Fruit fly (Drosophila melanogaster) whole organism, prepupa: ENCODE data around the gene Gcn5.

Source experiments
- Blimp-1 ChIP-seq: fragments of 200-800 bp; sonication (Bioruptor generic); optimal IDR thresholded peaks from 3 replicates; lab custom pipeline; 2017; ENCODE audit warnings: missing biosample characterization, missing genetic modification characterization, mild to moderate bottlenecking, moderate library complexity, missing genetic modification reagents
- CG10631 ChIP-seq: fragments of 200-800 bp; sonication (Bioruptor generic); optimal IDR thresholded peaks from 2 replicates; lab custom pipeline; 2016; ENCODE audit warnings: missing biosample characterization, missing genetic modification characterization
- CG10669 ChIP-seq: fragments of 200-800 bp; sonication (Bioruptor generic); optimal IDR thresholded peaks from 3 replicates; lab custom pipeline; 2018; ENCODE audit warnings: missing biosample characterization, mild to moderate bottlenecking, missing genetic modification characterization, moderate library complexity
- CG11762 ChIP-seq: fragments of 200-800 bp; sonication (Bioruptor generic); optimal IDR thresholded peaks from 3 replicates; lab custom pipeline; 2016; ENCODE audit warnings: missing biosample characterization, missing genetic modification characterization; ENCODE audit not compliant: insufficient read depth
- CG11902 ChIP-seq: fragments of 200-800 bp; sonication (Bioruptor generic); optimal IDR thresholded peaks from 3 replicates; lab custom pipeline; 2016; ENCODE audit warnings: missing biosample characterization, missing genetic modification characterization
- CG15336 ChIP-seq: fragments of 200-800 bp; sonication (Bioruptor generic); IDR thresholded peaks from 2 replicates; pipeline ENCODE4 v1.3.6; 2022; ENCODE audit warnings: missing biosample characterization, missing genetic modification characterization
- CG1621 ChIP-seq: fragments of 200-800 bp; sonication (Bioruptor generic); optimal IDR thresholded peaks from 3 replicates; lab custom pipeline; 2018; ENCODE audit warnings: missing biosample characterization, mild to moderate bottlenecking, missing genetic modification characterization
- CG16779 ChIP-seq: fragments of 200-800 bp; sonication (Bioruptor generic); optimal IDR thresholded peaks from 3 replicates; lab custom pipeline; 2017; ENCODE audit warnings: missing biosample characterization, mild to moderate bottlenecking, missing genetic modification characterization
- CG3032 ChIP-seq: fragments of 200-800 bp; optimal IDR thresholded peaks from 2 replicates; lab custom pipeline; 2019; ENCODE audit warnings: missing biosample characterization, mild to moderate bottlenecking, missing genetic modification characterization, moderate library complexity
- CG31627 ChIP-seq: fragments of 200-800 bp; sonication (Bioruptor generic); optimal IDR thresholded peaks from 3 replicates; lab custom pipeline; 2016; ENCODE audit warnings: missing biosample characterization, missing genetic modification characterization
- CG34406 ChIP-seq: fragments of 200-800 bp; sonication (Bioruptor generic); optimal IDR thresholded peaks from 3 replicates; lab custom pipeline; 2016; ENCODE audit warnings: missing biosample characterization, missing genetic modification characterization
- CG3919 ChIP-seq: fragments of 200-800 bp; sonication (Bioruptor generic); optimal IDR thresholded peaks from 3 replicates; lab custom pipeline; 2016; ENCODE audit warnings: missing biosample characterization, missing genetic modification characterization
- CG4318 ChIP-seq: fragments of 200-800 bp; sonication (Bioruptor generic); optimal IDR thresholded peaks from 3 replicates; lab custom pipeline; 2017; ENCODE audit warnings: missing biosample characterization, mild to moderate bottlenecking, missing genetic modification characterization
- CG6163 ChIP-seq: fragments of 200-800 bp; sonication (Bioruptor generic); IDR thresholded peaks from 3 replicates; pipeline ENCODE4 v1.3.6; 2022; ENCODE audit warnings: missing biosample characterization, missing genetic modification characterization
- CG6276 ChIP-seq: fragments of 200-800 bp; sonication (Bioruptor generic); optimal IDR thresholded peaks from 2 replicates; lab custom pipeline; 2017; ENCODE audit warnings: missing biosample characterization, mild to moderate bottlenecking, missing genetic modification characterization
- CG6792 ChIP-seq: fragments of 200-800 bp; sonication (Bioruptor generic); optimal IDR thresholded peaks from 3 replicates; lab custom pipeline; 2016; ENCODE audit warnings: missing biosample characterization, missing genetic modification characterization
- CG6808 ChIP-seq: fragments of 200-800 bp; sonication (Bioruptor generic); optimal IDR thresholded peaks from 3 replicates; lab custom pipeline; 2017; ENCODE audit warnings: missing biosample characterization, missing genetic modification characterization, mild to moderate bottlenecking, moderate library complexity, missing genetic modification reagents
- CG7368 ChIP-seq: fragments of 200-800 bp; sonication (Bioruptor generic); optimal IDR thresholded peaks from 3 replicates; lab custom pipeline; 2016; ENCODE audit warnings: missing biosample characterization, missing genetic modification characterization
- CG8119 ChIP-seq: fragments of 200-800 bp; sonication (Bioruptor generic); IDR thresholded peaks from 3 replicates; pipeline ENCODE4 v1.3.6; 2022; ENCODE audit warnings: missing biosample characterization, missing genetic modification characterization
- CG8319 ChIP-seq: fragments of 200-800 bp; sonication (Bioruptor generic); optimal IDR thresholded peaks from 3 replicates; lab custom pipeline; 2016; ENCODE audit warnings: missing biosample characterization, missing genetic modification characterization
- CG8632 ChIP-seq: fragments of 200-800 bp; sonication (Bioruptor generic); optimal IDR thresholded peaks from 3 replicates; lab custom pipeline; 2016; ENCODE audit warnings: missing biosample characterization, missing genetic modification characterization
- Eip75B ChIP-seq: fragments of 200-800 bp; sonication (Bioruptor generic); optimal IDR thresholded peaks from 3 replicates; lab custom pipeline; 2016; ENCODE audit warnings: missing biosample characterization, missing genetic modification characterization
- Eip78C ChIP-seq: fragments of 200-800 bp; sonication (Bioruptor generic); peaks from one replicate; lab custom pipeline; 2016; ENCODE audit warnings: missing biosample characterization, missing genetic modification characterization
- Eip93F ChIP-seq: fragments of 200-800 bp; sonication (Bioruptor generic); optimal IDR thresholded peaks from 2 replicates; lab custom pipeline; 2016; ENCODE audit warnings: missing biosample characterization, mild to moderate bottlenecking, missing genetic modification characterization
- Ets21C ChIP-seq: fragments of 200-800 bp; sonication (Bioruptor generic); optimal IDR thresholded peaks from 3 replicates; lab custom pipeline; 2016; ENCODE audit warnings: missing biosample characterization, missing genetic modification characterization
- Gug ChIP-seq: fragments of 200-800 bp; sonication (Bioruptor generic); IDR thresholded peaks from 2 replicates; pipeline ENCODE4 v1.3.6; 2022; ENCODE audit warnings: missing biosample characterization, missing genetic modification characterization
- Hr38 ChIP-seq: sonication (Bioruptor generic); optimal IDR thresholded peaks from 2 replicates; lab custom pipeline; 2016; ENCODE audit warnings: missing biosample characterization, missing genetic modification characterization
- Hr39 ChIP-seq: fragments of 200-800 bp; sonication (Bioruptor generic); optimal IDR thresholded peaks from 2 replicates; lab custom pipeline; 2016; ENCODE audit warnings: missing biosample characterization, missing genetic modification characterization
- Hr4 ChIP-seq: fragments of 200-800 bp; sonication (Bioruptor generic); optimal IDR thresholded peaks from 3 replicates; lab custom pipeline; 2016; ENCODE audit warnings: missing biosample characterization, missing genetic modification characterization
- Met ChIP-seq: fragments of 200-800 bp; sonication (Bioruptor generic); optimal IDR thresholded peaks from 3 replicates; lab custom pipeline; 2016; ENCODE audit warnings: missing biosample characterization, missing genetic modification characterization
- OdsH ChIP-seq: fragments of 200-800 bp; sonication (Bioruptor generic); optimal IDR thresholded peaks from 3 replicates; lab custom pipeline; 2016; ENCODE audit warnings: missing biosample characterization, missing genetic modification characterization
- Smox ChIP-seq: fragments of 200-800 bp; sonication (Bioruptor generic); optimal IDR thresholded peaks from 3 replicates; lab custom pipeline; 2016; ENCODE audit warnings: missing biosample characterization, missing genetic modification characterization
- Sox102F ChIP-seq: fragments of 200-800 bp; sonication (Bioruptor generic); optimal IDR thresholded peaks from 2 replicates; lab custom pipeline; 2016; ENCODE audit warnings: missing biosample characterization, mild to moderate bottlenecking, missing genetic modification characterization
- Sox14 ChIP-seq: fragments of 200-800 bp; sonication (Bioruptor generic); optimal IDR thresholded peaks from 3 replicates; lab custom pipeline; 2016; ENCODE audit warnings: missing biosample characterization, missing genetic modification characterization
- Sox15 ChIP-seq: fragments of 200-800 bp; sonication (Bioruptor generic); optimal IDR thresholded peaks from 3 replicates; lab custom pipeline; 2016; ENCODE audit warnings: missing biosample characterization, missing genetic modification characterization
- acj6 ChIP-seq: fragments of 200-800 bp; sonication (Bioruptor generic); optimal IDR thresholded peaks from 3 replicates; lab custom pipeline; 2016; ENCODE audit warnings: missing biosample characterization, missing genetic modification characterization
- cyc ChIP-seq: fragments of 200-800 bp; sonication (Bioruptor generic); optimal IDR thresholded peaks from 3 replicates; lab custom pipeline; 2016; ENCODE audit warnings: missing biosample characterization, missing genetic modification characterization
- dac ChIP-seq: fragments of 200-800 bp; sonication (Bioruptor generic); optimal IDR thresholded peaks from 2 replicates; lab custom pipeline; 2017; ENCODE audit warnings: missing biosample characterization, mild to moderate bottlenecking, missing genetic modification characterization
- eg ChIP-seq: fragments of 200-800 bp; sonication (Bioruptor generic); IDR thresholded peaks from 3 replicates; pipeline ENCODE4 v1.3.6; 2022; ENCODE audit warnings: missing biosample characterization, missing genetic modification characterization
- fd85E ChIP-seq: fragments of 200-800 bp; sonication (Bioruptor generic); optimal IDR thresholded peaks from 3 replicates; lab custom pipeline; 2016; ENCODE audit warnings: missing biosample characterization, missing genetic modification characterization
- fkh ChIP-seq: fragments of 200-800 bp; sonication (Bioruptor generic); optimal IDR thresholded peaks from 3 replicates; lab custom pipeline; 2017; ENCODE audit warnings: missing biosample characterization, mild to moderate bottlenecking, missing genetic modification characterization, moderate library complexity
- net ChIP-seq: fragments of 200-800 bp; sonication (Bioruptor generic); optimal IDR thresholded peaks from 3 replicates; lab custom pipeline; 2016; ENCODE audit warnings: missing biosample characterization, missing genetic modification characterization
- pdm3 ChIP-seq: fragments of 200-800 bp; sonication (Bioruptor generic); optimal IDR thresholded peaks from 3 replicates; lab custom pipeline; 2016; ENCODE audit warnings: missing biosample characterization, missing genetic modification characterization
- salr ChIP-seq, 2 experiments: fragments of 200-800 bp; sonication (Bioruptor generic); optimal IDR thresholded peaks; 3 replicates each; lab custom pipeline; 2016 to 2018; ENCODE audit warnings: missing biosample characterization in 2 of 2, missing genetic modification characterization in 2 of 2, mild to moderate bottlenecking in 1 of 2
- spab ChIP-seq: fragments of 200-800 bp; sonication (Bioruptor generic); optimal IDR thresholded peaks from 2 replicates; lab custom pipeline; 2017; ENCODE audit warnings: missing biosample characterization, mild to moderate bottlenecking, missing genetic modification characterization, missing genetic modification reagents
- ss ChIP-seq, 2 experiments: fragments of 200-800 bp; sonication (Bioruptor generic); optimal IDR thresholded peaks; 2 replicates in 1 of 2; 3 replicates in 1 of 2; lab custom pipeline; 2017 to 2018; ENCODE audit warnings: mild to moderate bottlenecking in 2 of 2, missing biosample characterization in 2 of 2, missing genetic modification characterization in 2 of 2, moderate library complexity in 1 of 2
- svp ChIP-seq: fragments of 200-800 bp; sonication (Bioruptor generic); peaks from one replicate; lab custom pipeline; 2016; ENCODE audit warnings: missing biosample characterization, missing genetic modification characterization
- topi ChIP-seq: fragments of 200-800 bp; sonication (Bioruptor generic); optimal IDR thresholded peaks from 3 replicates; lab custom pipeline; 2016; ENCODE audit warnings: missing biosample characterization, missing genetic modification characterization
- vri ChIP-seq: fragments of 200-800 bp; sonication (Bioruptor generic); optimal IDR thresholded peaks from 3 replicates; lab custom pipeline; 2016; ENCODE audit warnings: missing biosample characterization, mild to moderate bottlenecking, missing genetic modification characterization

Gcn5 gene

dm6 chr3L:12557736-12558135 lies 33.9 kb upstream of the Gcn5 start (continued):
- TF ChIP-seq CG7368 (GFP tag; lab: Kevin White, UChicago) (peak; percentile 51), dac (GFP tag; lab: Kevin White, UChicago) (no peak), Sox14 (GFP tag; lab: Kevin White, UChicago) (peak; percentile 74), CG11902 (peak; percentile 54), Hr39 (GFP tag; lab: Kevin White, UChicago) (peak; percentile 83), CG3032 (tag; lab: Kevin White, UChicago) (peak; percentile 65), Sox15 (GFP tag; lab: Kevin White, UChicago) (peak; percentile 57), svp (GFP tag; lab: Kevin White, UChicago) (peak; percentile 97)

- TF ChIP-seq net (GFP tag; lab: Kevin White, UChicago) (peak; percentile 55), topi (GFP tag; lab: Kevin White, UChicago) (peak; percentile 81), ss (GFP tag; optimal IDR thresholded peaks at IDR 0.05; lab: Kevin White, UChicago) (peak; percentile 65 to 73), Hr4 (GFP tag; lab: Kevin White, UChicago) (peak; percentile 63), CG6276 (GFP tag; lab: Kevin White, UChicago) (peak; percentile 47), CG3919 (GFP tag; lab: Kevin White, UChicago) (peak; percentile 79), Eip75B (GFP tag; lab: Kevin White, UChicago) (peak; percentile 77), Hr38 (GFP tag; lab: Kevin White, UChicago) (no peak), CG1621 (tag; lab: Kevin White, UChicago) (peak; percentile 70), Met (GFP tag; lab: Kevin White, UChicago) (peak; percentile 85), CG10669 (GFP tag; lab: Kevin White, UChicago) (peak; percentile 82), CG6808 (GFP tag; lab: Kevin White, UChicago) (peak; percentile 80), CG11762 (GFP tag; lab: Kevin White, UChicago) (peak; percentile 41), CG6792 (peak; percentile 76), fkh (GFP tag; lab: Kevin White, UChicago) (no peak), Hr39 (GFP tag; lab: Kevin White, UChicago) (peak; percentile 77), CG11902 (peak; percentile 64), Smox (GFP tag; lab: Kevin White, UChicago) (peak; percentile 69), Blimp-1 (peak; percentile 10), vri (peak; percentile 53), CG8119 (GFP tag; lab: Robert Waterston, UW) (peak; percentile 69), acj6 (GFP tag; lab: Kevin White, UChicago) (peak; percentile 71), CG15336 (GFP tag; lab: Robert Waterston, UW) (peak; percentile 67), CG4318 (peak; percentile 17), spab (GFP tag; lab: Kevin White, UChicago) (peak; percentile 79), Ets21C (peak; percentile 48), fd85E (GFP tag; lab: Kevin White, UChicago) (no peak), salr (GFP tag; optimal IDR thresholded peaks at IDR 0.05; lab: Kevin White, UChicago) (peak; percentile 43 to 67), Sox102F (GFP tag; lab: Kevin White, UChicago) (peak; percentile 80), Eip78C (GFP tag; lab: Kevin White, UChicago) (peak; percentile 93), svp (GFP tag; lab: Kevin White, UChicago) (peak; percentile 94), CG31627 (GFP tag; lab: Kevin White, UChicago) (peak; percentile 81), Eip93F (no peak), CG34406 (GFP tag; lab: Kevin White, UChicago) (peak; percentile 69), dac (GFP tag; lab: Kevin White, UChicago) (peak; percentile 17), CG16779 (tag; lab: Kevin White, UChicago) (peak; percentile 42), CG8632 (GFP tag; lab: Kevin White, UChicago) (peak; percentile 63), pdm3 (GFP tag; lab: Kevin White, UChicago) (peak; percentile 74), eg (GFP tag; lab: Robert Waterston, UW) (peak; percentile 80), CG10631 (GFP tag; lab: Kevin White, UChicago) (peak; percentile 73), cyc (GFP tag; lab: Kevin White, UChicago) (peak; percentile 69), CG6163 (GFP tag; lab: Robert Waterston, UW) (peak; percentile 90), CG3032 (tag; lab: Kevin White, UChicago) (peak; percentile 78), OdsH (GFP tag; lab: Kevin White, UChicago) (peak; percentile 68), CG8319 (peak; percentile 58), Sox15 (GFP tag; lab: Kevin White, UChicago) (peak; percentile 53), Gug (GFP tag; lab: Robert Waterston, UW) (peak; percentile 42), Sox14 (GFP tag; lab: Kevin White, UChicago) (peak; percentile 77)
Measured at dm6 chr3L:12551671-12552070, 27.9 kb upstream of the Gcn5 start.
